Worm (Caenorhabditis elegans) whole organism, late embryonic: ENCODE results near the gene W10C6.2.

ENCODE experiments used
- C08G9.2 ChIP-seq: sonication (generic microtip); optimal IDR thresholded peaks from 2 replicates; lab custom pipeline; 2016; ENCODE audit warnings: mild to moderate bottlenecking, missing genetic modification characterization, moderate library complexity, missing compliant biosample characterization
- F13H6.1 ChIP-seq: sonication (generic microtip); optimal IDR thresholded peaks from 2 replicates; lab custom pipeline; 2016; ENCODE audit warnings: missing genetic modification characterization, missing compliant biosample characterization
- K09A11.1 ChIP-seq: sonication (generic microtip); optimal IDR thresholded peaks from 2 replicates; lab custom pipeline; 2017; ENCODE audit warnings: antibody characterized with exemption, mild to moderate bottlenecking, missing genetic modification characterization, missing compliant biosample characterization; ENCODE audit not compliant: insufficient read depth
- T23F11.4 ChIP-seq: fragments of 200-800 bp; sonication (Bioruptor generic); optimal IDR thresholded peaks from 2 replicates; lab custom pipeline; 2018; ENCODE audit warnings: mild to moderate bottlenecking, missing genetic modification characterization, missing compliant biosample characterization
- Y22D7AL.16 ChIP-seq: sonication (generic microtip); optimal IDR thresholded peaks from 2 replicates; lab custom pipeline; 2016; ENCODE audit warnings: missing genetic modification characterization, missing compliant biosample characterization
- ahr-1 ChIP-seq: sonication (generic microtip); optimal IDR thresholded peaks from 2 replicates; lab custom pipeline; 2016; ENCODE audit warnings: missing genetic modification characterization, missing compliant biosample characterization
- ama-1 ChIP-seq: fragments of 150-350 bp; optimal IDR thresholded peaks from 2 replicates; lab custom pipeline; 2014
- ceh-18 ChIP-seq: sonication (generic microtip); optimal IDR thresholded peaks from 2 replicates; lab custom pipeline; 2016; ENCODE audit warnings: missing genetic modification characterization, missing compliant biosample characterization
- ceh-22 ChIP-seq: sonication (generic microtip); optimal IDR thresholded peaks from 2 replicates; lab custom pipeline; 2017; ENCODE audit warnings: missing biosample characterization, missing genetic modification characterization
- ceh-45 ChIP-seq: fragments of 200-800 bp; sonication (Bioruptor generic); IDR thresholded peaks from 2 replicates; pipeline ENCODE4 v1.3.6; 2022; ENCODE audit warnings: missing genetic modification reagents, missing genetic modification characterization, missing compliant biosample characterization
- ceh-9 ChIP-seq: sonication (generic microtip); optimal IDR thresholded peaks from 2 replicates; lab custom pipeline; 2016; ENCODE audit warnings: mild to moderate bottlenecking, missing genetic modification characterization, inconsistent platforms, missing compliant biosample characterization
- dmd-4 ChIP-seq: sonication (generic microtip); optimal IDR thresholded peaks from 2 replicates; lab custom pipeline; 2016; ENCODE audit warnings: borderline replicate concordance, missing genetic modification characterization, missing compliant biosample characterization
- elt-4 ChIP-seq: sonication (generic microtip); optimal IDR thresholded peaks from 2 replicates; lab custom pipeline; 2016; ENCODE audit warnings: missing genetic modification characterization, missing compliant biosample characterization
- fkh-10 ChIP-seq: fragments of 150-350 bp; optimal IDR thresholded peaks from 2 replicates; lab custom pipeline; 2014; ENCODE audit warnings: missing biosample characterization, missing genetic modification reagents, missing genetic modification characterization
- gmeb-2 ChIP-seq: sonication (generic microtip); optimal IDR thresholded peaks from 2 replicates; lab custom pipeline; 2016; ENCODE audit warnings: missing genetic modification characterization, inconsistent platforms, missing compliant biosample characterization
- hlh-13 ChIP-seq: fragments of 200-800 bp; sonication (Bioruptor generic); optimal IDR thresholded peaks from 2 replicates; lab custom pipeline; 2018; ENCODE audit warnings: mild to moderate bottlenecking, missing genetic modification characterization, missing compliant biosample characterization
- hlh-15 ChIP-seq: sonication (generic microtip); optimal IDR thresholded peaks from 2 replicates; lab custom pipeline; 2016; ENCODE audit warnings: missing genetic modification characterization, missing compliant biosample characterization
- hlh-30 ChIP-seq: sonication (generic microtip); optimal IDR thresholded peaks from 2 replicates; lab custom pipeline; 2017; ENCODE audit warnings: antibody characterized with exemption, missing genetic modification characterization, missing compliant biosample characterization; ENCODE audit not compliant: insufficient read depth
- hlh-6 ChIP-seq: sonication (generic microtip); optimal IDR thresholded peaks from 2 replicates; lab custom pipeline; 2016; ENCODE audit warnings: missing genotype, missing genetic modification characterization, missing compliant biosample characterization
- hlh-8 ChIP-seq: sonication (generic microtip); optimal IDR thresholded peaks from 2 replicates; lab custom pipeline; 2016; ENCODE audit warnings: missing genotype, missing genetic modification characterization, missing compliant biosample characterization
- mec-3 ChIP-seq: sonication (generic microtip); optimal IDR thresholded peaks from 2 replicates; lab custom pipeline; 2016; ENCODE audit warnings: borderline replicate concordance, missing genetic modification characterization, missing compliant biosample characterization
- nhr-11 ChIP-seq: fragments of 150-350 bp; optimal IDR thresholded peaks from 2 replicates; lab custom pipeline; 2014; ENCODE audit warnings: missing biosample characterization, missing genetic modification characterization
- nhr-232 ChIP-seq: sonication (generic microtip); optimal IDR thresholded peaks from 2 replicates; lab custom pipeline; 2016; ENCODE audit warnings: missing genetic modification characterization, missing compliant biosample characterization
- npax-4 ChIP-seq: sonication (generic microtip); optimal IDR thresholded peaks from 2 replicates; lab custom pipeline; 2016; ENCODE audit warnings: missing genetic modification characterization, missing compliant biosample characterization
- odd-2 ChIP-seq: sonication (generic microtip); optimal IDR thresholded peaks from 2 replicates; lab custom pipeline; 2017; ENCODE audit warnings: antibody characterized with exemption, mild to moderate bottlenecking, missing genetic modification characterization, missing compliant biosample characterization
- pag-3 ChIP-seq: sonication (generic microtip); optimal IDR thresholded peaks from 2 replicates; lab custom pipeline; 2016; ENCODE audit warnings: missing compliant biosample characterization, missing genetic modification characterization, borderline replicate concordance
- pat-9 ChIP-seq: fragments of 200-800 bp; sonication (Bioruptor generic); optimal IDR thresholded peaks from 2 replicates; lab custom pipeline; 2018; ENCODE audit warnings: mild to moderate bottlenecking, missing genetic modification characterization, moderate library complexity, missing compliant biosample characterization
- pros-1 ChIP-seq: fragments of 150-350 bp; optimal IDR thresholded peaks from 2 replicates; lab custom pipeline; 2014; ENCODE audit warnings: missing biosample characterization, missing genetic modification reagents, missing genetic modification characterization
- rnt-1 ChIP-seq: sonication (generic microtip); optimal IDR thresholded peaks from 2 replicates; lab custom pipeline; 2016; ENCODE audit warnings: missing genetic modification characterization, missing compliant biosample characterization
- sox-2 ChIP-seq: fragments of 200-800 bp; sonication (Bioruptor generic); IDR thresholded peaks from 2 replicates; pipeline ENCODE4 v1.3.6; 2022; ENCODE audit warnings: missing genetic modification reagents, missing genetic modification characterization, missing compliant biosample characterization
- tbx-2 ChIP-seq: sonication (generic microtip); optimal IDR thresholded peaks from 2 replicates; lab custom pipeline; 2016; ENCODE audit warnings: missing genetic modification characterization, missing compliant biosample characterization
- tbx-7 ChIP-seq: sonication (generic microtip); optimal IDR thresholded peaks from 2 replicates; lab custom pipeline; 2016; ENCODE audit warnings: missing genotype, missing genetic modification characterization, missing compliant biosample characterization
- ttx-3 ChIP-seq: sonication (generic microtip); optimal IDR thresholded peaks from 2 replicates; lab custom pipeline; 2016; ENCODE audit warnings: missing genetic modification reagents, missing genetic modification characterization, missing compliant biosample characterization
- unc-3 ChIP-seq, 2 experiments: fragments of 200-800 bp in 1 of 2; sonication (Bioruptor generic) in 1 of 2; sonication (generic microtip) in 1 of 2; conservative IDR thresholded peaks in 1 of 2; optimal IDR thresholded peaks in 1 of 2; 2 replicates each; pipeline versions ENCODE4 v1.3.6 to Lab custom; 2016 to 2022; ENCODE audit warnings: missing compliant biosample characterization in 2 of 2, missing genetic modification characterization in 2 of 2, missing genetic modification reagents in 1 of 2
- unc-42 ChIP-seq: sonication (generic microtip); optimal IDR thresholded peaks from 2 replicates; lab custom pipeline; 2016; ENCODE audit warnings: missing genotype, missing genetic modification characterization, missing compliant biosample characterization
- unc-55 ChIP-seq: sonication (generic microtip); optimal IDR thresholded peaks from 2 replicates; lab custom pipeline; 2017; ENCODE audit warnings: missing biosample characterization, missing genetic modification reagents, missing genetic modification characterization
- unc-86 ChIP-seq: sonication (generic microtip); optimal IDR thresholded peaks from 2 replicates; lab custom pipeline; 2016; ENCODE audit warnings: missing genetic modification characterization, missing compliant biosample characterization
- ztf-16 ChIP-seq: sonication (generic microtip); optimal IDR thresholded peaks from 2 replicates; lab custom pipeline; 2017; ENCODE audit warnings: missing genetic modification characterization, missing compliant biosample characterization

Gene W10C6.2

ce11 chrII:11132542-11132941 is 10.8 kb upstream of the W10C6.2 start, which contains the start of gene F40F8.11:
Gene F40F8.11 (minus strand): TSS chrII:11132590.
- TF ChIP-seq unc-42 (peak; percentile 4), rnt-1 (no peak)

ce11 chrII:11129517-11129916 is 7.8 kb upstream of the W10C6.2 start, which contains the start of gene F40F8.12:
Gene F40F8.12 (plus strand): TSS chrII:11129817.
- TF ChIP-seq hlh-13 (GFP tag; lab: Kevin White, UChicago) (no peak), nhr-232 (tag; lab: Kevin White, UChicago) (no peak), ttx-3 (no peak), nhr-11 (tag; lab: Kevin White, UChicago) (no peak), rnt-1 (no peak), ceh-45 (GFP tag; lab: Robert Waterston, UW) (no peak), hlh-30 (tag; lab: Kevin White, UChicago) (no peak), ztf-16 (tag; lab: Kevin White, UChicago) (no peak), ceh-18 (no peak), pros-1 (tag; lab: Kevin White, UChicago) (no peak), fkh-10 (GFP tag; lab: Kevin White, UChicago) (no peak), odd-2 (tag; lab: Kevin White, UChicago) (no peak), hlh-8 (tag; lab: Kevin White, UChicago) (no peak), ahr-1 (tag; lab: Kevin White, UChicago) (no peak), K09A11.1 (tag; lab: Kevin White, UChicago) (no peak), ceh-9 (tag; lab: Kevin White, UChicago) (no peak), hlh-6 (tag; lab: Kevin White, UChicago) (no peak), pat-9 (no peak), dmd-4 (tag; lab: Kevin White, UChicago) (no peak), unc-86 (tag; lab: Kevin White, UChicago) (no peak)

- TF ChIP-seq hlh-6 (tag; lab: Kevin White, UChicago), result no peak
- TF ChIP-seq mec-3 (tag; lab: Kevin White, UChicago), result no peak
- no peak for TF ChIP-seq sox-2 (GFP tag; lab: Robert Waterston, UW)
- TF ChIP-seq ceh-22 (tag; lab: Kevin White, UChicago), result no peak
- no peak for TF ChIP-seq hlh-15 (tag; lab: Kevin White, UChicago)
- no peak for TF ChIP-seq C08G9.2 (tag; lab: Kevin White, UChicago)
- TF ChIP-seq ama-1 (lab: Kevin White, UChicago), result no peak
- TF ChIP-seq T23F11.4 (GFP tag; lab: Kevin White, UChicago), result no peak
- TF ChIP-seq F13H6.1 (tag; lab: Kevin White, UChicago), result no peak
- TF ChIP-seq npax-4 (tag; lab: Kevin White, UChicago), result no peak
- TF ChIP-seq nhr-232 (tag; lab: Kevin White, UChicago), result no peak
- no peak for TF ChIP-seq Y22D7AL.16 (tag; lab: Kevin White, UChicago)
- no peak for TF ChIP-seq unc-55 (GFP tag; lab: Kevin White, UChicago)
- TF ChIP-seq pag-3 (tag; lab: Kevin White, UChicago), result no peak
- no peak for TF ChIP-seq gmeb-2 (tag; lab: Kevin White, UChicago)
- TF ChIP-seq tbx-7, result no peak
- TF ChIP-seq elt-4 (tag; lab: Kevin White, UChicago), result no peak
- no peak for TF ChIP-seq tbx-2 (tag; lab: Kevin White, UChicago)
- TF ChIP-seq unc-3 (GFP tag; conservative IDR thresholded peaks at IDR 0.05; lab: Robert Waterston, UW), result no peak
- TF ChIP-seq unc-3 (tag; optimal IDR thresholded peaks at IDR 0.05; lab: Kevin White, UChicago), result no peak
Observed at ce11 chrII:11128989-11129388, 7.3 kb upstream of the W10C6.2 start, which contains the start of gene F40F8.3. Gene F40F8.3 (plus strand): TSS chrII:11129289.
